Fruit fly (Drosophila melanogaster) whole organism, wandering third instar larva: ENCODE measurements around the gene CG13392.

Experiments
- Dfd ChIP-seq: fragments of >200 bp; optimal IDR thresholded peaks from 2 replicates; lab custom pipeline; 2017; ENCODE audit warnings: missing biosample characterization, missing genetic modification characterization
- Jra ChIP-seq: sonication (Bioruptor generic); optimal IDR thresholded peaks from 2 replicates; lab custom pipeline; 2016; ENCODE audit warnings: missing biosample characterization, missing genetic modification characterization
- Mio ChIP-seq: sonication (Bioruptor generic); optimal IDR thresholded peaks from 2 replicates; lab custom pipeline; 2016; ENCODE audit warnings: missing biosample characterization, missing genetic modification characterization
- Myc ChIP-seq: fragments of >200 bp; optimal IDR thresholded peaks from 2 replicates; lab custom pipeline; 2017
- brk ChIP-seq: fragments of 200-800 bp; sonication (Bioruptor generic); optimal IDR thresholded peaks from 2 replicates; lab custom pipeline; 2016; ENCODE audit warnings: missing biosample characterization, mild to moderate bottlenecking, missing genetic modification characterization
- dsf ChIP-seq: sonication (Bioruptor generic); optimal IDR thresholded peaks from 2 replicates; lab custom pipeline; 2016; ENCODE audit warnings: missing biosample characterization, missing genetic modification characterization, borderline replicate concordance
- ey ChIP-seq: fragments of 200-800 bp; sonication (Bioruptor generic); optimal IDR thresholded peaks from 2 replicates; lab custom pipeline; 2016; ENCODE audit warnings: missing biosample characterization, missing genetic modification characterization
- h ChIP-seq: fragments of 200-800 bp; sonication (Bioruptor generic); optimal IDR thresholded peaks from 3 replicates; lab custom pipeline; 2016; ENCODE audit warnings: missing biosample characterization, mild to moderate bottlenecking, missing genetic modification characterization
- pan ChIP-seq: fragments of >200 bp; optimal IDR thresholded peaks from 2 replicates; lab custom pipeline; 2017
- psq ChIP-seq: fragments of 200-800 bp; sonication (Bioruptor generic); optimal IDR thresholded peaks from 3 replicates; lab custom pipeline; 2017; ENCODE audit warnings: missing biosample characterization, mild to moderate bottlenecking, missing genetic modification characterization, moderate library complexity
- sage ChIP-seq: fragments of 200-800 bp; sonication (Bioruptor generic); optimal IDR thresholded peaks from 2 replicates; lab custom pipeline; 2016; ENCODE audit warnings: missing biosample characterization, mild to moderate bottlenecking, missing genetic modification characterization
- usp ChIP-seq: fragments of >200 bp; optimal IDR thresholded peaks from 2 replicates; lab custom pipeline; 2017; ENCODE audit warnings: missing biosample characterization, missing genetic modification characterization

DNA sequence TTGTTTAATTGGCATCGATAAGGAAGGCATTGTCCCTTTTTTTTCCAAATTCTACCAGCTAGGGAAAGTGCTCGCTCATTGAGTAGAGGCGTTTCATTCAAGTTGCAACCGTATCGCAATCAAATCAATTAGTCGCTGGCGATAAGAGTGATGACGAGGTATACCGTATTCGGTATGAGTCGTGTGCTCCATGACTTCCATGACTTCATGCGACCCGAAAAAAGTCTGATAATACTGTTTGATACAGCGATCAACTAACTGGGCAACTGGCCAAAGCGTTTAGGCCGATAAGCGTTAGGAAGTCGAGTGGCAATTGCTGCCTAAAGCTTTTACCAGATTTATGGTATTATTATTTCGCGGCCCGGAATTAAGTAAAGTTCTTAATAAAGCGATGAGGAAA, 38.1 kb downstream of the CG13392 start:
- no peak for TF ChIP-seq ey
- no peak for TF ChIP-seq dsf (GFP tag; lab: Kevin White, UChicago)
- TF ChIP-seq sage (GFP tag; lab: Kevin White, UChicago): no peak
- TF ChIP-seq Myc (lab: Kevin White, UChicago): no peak
- no peak for TF ChIP-seq Mio (GFP tag; lab: Kevin White, UChicago)
- TF ChIP-seq psq (GFP tag; lab: Kevin White, UChicago): no peak
- TF ChIP-seq Dfd (GFP tag; lab: Kevin White, UChicago): no peak
- TF ChIP-seq brk: no peak
- no peak for TF ChIP-seq Jra
- TF ChIP-seq h (GFP tag; lab: Kevin White, UChicago): peak; percentile 63
- no peak for TF ChIP-seq usp (GFP tag; lab: Kevin White, UChicago)
- TF ChIP-seq pan (lab: Kevin White, UChicago): no peak
